Worm (Caenorhabditis elegans) whole organism, L4/young adult: Measurements from ENCODE around the gene W03D2.9.

Experiments
- W03F9.2 ChIP-seq: fragments of 150-350 bp; optimal IDR thresholded peaks from 2 replicates; lab custom pipeline; 2014; ENCODE audit warnings: missing biosample characterization, missing genetic modification characterization
- dao-5 ChIP-seq: sonication (generic microtip); optimal IDR thresholded peaks from 2 replicates; lab custom pipeline; 2016; ENCODE audit warnings: missing genotype, missing genetic modification characterization, moderate library complexity, missing compliant biosample characterization
- him-1 ChIP-seq: sonication (generic microtip); optimal IDR thresholded peaks from 2 replicates; lab custom pipeline; 2016; ENCODE audit warnings: missing genotype, missing genetic modification reagents, missing genetic modification characterization, missing compliant biosample characterization

W03D2.9 gene

ce11 chrIV:4085022-4085421, 10.5 kb upstream of the W03D2.9 start:
- TF ChIP-seq him-1 (tag; lab: Kevin White, UChicago) (no peak), dao-5 (tag; lab: Kevin White, UChicago) (no peak), W03F9.2 (tag; lab: Kevin White, UChicago) (peak; percentile 2)

DNA sequence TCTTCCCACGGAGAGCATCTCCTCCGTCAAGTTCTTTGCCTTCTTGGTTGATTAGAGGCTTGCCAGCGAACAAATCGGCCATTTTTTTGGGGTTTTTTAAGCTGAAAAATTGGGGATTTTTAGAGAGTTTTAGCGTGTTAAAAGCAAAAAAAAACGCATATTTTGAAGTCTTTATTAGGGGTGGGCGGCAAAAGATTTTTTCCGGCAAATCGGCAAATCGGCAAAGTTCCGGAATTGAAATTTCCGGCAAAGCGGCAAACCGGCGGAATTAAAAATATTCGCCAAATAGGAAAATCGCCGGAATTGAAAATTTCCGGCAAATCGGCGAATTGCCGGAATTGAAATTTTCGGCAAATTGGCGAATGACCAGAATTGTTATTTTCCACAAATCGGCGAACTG, 9.6 kb upstream of the W03D2.9 start, which contains the start of gene C35B1.5:
Gene C35B1.5 (minus strand): TSS at position 101 of the 400 bp plus-strand sequence.
- TF ChIP-seq dao-5 (tag; lab: Kevin White, UChicago) (no peak), W03F9.2 (tag; lab: Kevin White, UChicago) (no peak), him-1 (tag; lab: Kevin White, UChicago) (no peak)

- no peak for TF ChIP-seq dao-5 (tag; lab: Kevin White, UChicago)
- TF ChIP-seq him-1 (tag; lab: Kevin White, UChicago): no peak
- no peak for TF ChIP-seq W03F9.2 (tag; lab: Kevin White, UChicago)
These were observed 8.6 kb upstream of the W03D2.9 start for ce11 chrIV:4083094-4083493.

DNA sequence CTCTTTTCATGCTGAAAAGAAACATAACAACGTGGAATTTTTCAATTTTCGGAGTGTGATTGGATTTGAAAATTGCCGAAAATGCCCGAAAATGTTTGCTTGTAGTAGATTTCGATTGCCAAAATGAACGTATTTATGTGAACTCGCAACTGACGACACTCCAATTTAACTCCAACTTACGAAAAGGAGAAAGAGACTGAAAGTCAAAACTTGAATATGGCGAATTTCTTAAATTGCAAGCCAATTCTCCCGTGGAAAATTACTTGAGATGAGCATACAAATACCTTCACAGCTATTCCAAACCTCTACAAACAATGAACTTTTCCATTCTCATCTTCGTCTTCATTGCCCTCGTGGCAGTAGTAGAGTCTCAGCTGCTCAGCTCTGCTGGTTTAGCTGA, 8.1 kb upstream of the W03D2.9 start:
- no peak for TF ChIP-seq him-1 (tag; lab: Kevin White, UChicago)
- TF ChIP-seq W03F9.2 (tag; lab: Kevin White, UChicago): no peak
- TF ChIP-seq dao-5 (tag; lab: Kevin White, UChicago): no peak

- TF ChIP-seq him-1 (tag; lab: Kevin White, UChicago) (no peak), W03F9.2 (tag; lab: Kevin White, UChicago) (no peak), dao-5 (tag; lab: Kevin White, UChicago) (no peak)
These were observed 6.3 kb upstream of the W03D2.9 start, which contains the start of the genes C35B1.9 and C35B1.3 for ce11 chrIV:4080846-4081245. Gene C35B1.9, minus strand, starts transcription at chrIV:4080946. Gene C35B1.3, plus strand, starts transcription at chrIV:4081151.

ce11 chrIV:4079514-4079913, 5.0 kb upstream of the W03D2.9 start, which contains the start of gene C35B1.4:
Gene C35B1.4, plus strand, starts transcription at chrIV:4079814.
- TF ChIP-seq him-1 (tag; lab: Kevin White, UChicago): no peak

DNA sequence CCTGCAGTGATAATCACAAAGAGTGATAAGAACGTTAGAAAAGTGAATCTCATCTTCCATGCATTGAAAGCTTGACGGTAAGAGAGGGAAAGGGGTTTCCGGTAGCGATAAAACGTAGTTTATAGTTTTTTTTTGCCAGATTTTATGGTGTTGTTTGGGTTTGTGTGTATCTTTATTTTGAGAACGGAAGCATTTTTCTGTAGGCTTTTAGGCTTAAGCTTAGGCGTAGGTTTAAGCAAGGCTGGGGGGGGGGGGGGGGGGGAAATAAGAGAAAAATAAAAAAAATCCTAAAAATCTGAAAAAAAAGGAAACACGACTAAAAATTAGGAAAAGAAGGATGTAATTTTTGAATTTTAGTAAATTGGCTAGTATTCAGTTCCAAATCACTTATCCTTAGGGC, 4.4 kb upstream of the W03D2.9 start, which contains the start of gene C35B1.8:
Gene C35B1.8 (minus strand): TSS at position 101 of the 400 bp plus-strand sequence.
- TF ChIP-seq dao-5 (tag; lab: Kevin White, UChicago): no peak
- TF ChIP-seq him-1 (tag; lab: Kevin White, UChicago): no peak
- no peak for TF ChIP-seq W03F9.2 (tag; lab: Kevin White, UChicago)

ce11 chrIV:4076690-4077295, 2.3 kb upstream of the W03D2.9 start:
- no peak for TF ChIP-seq him-1 (tag; lab: Kevin White, UChicago)
- TF ChIP-seq W03F9.2 (tag; lab: Kevin White, UChicago): no peak
- no peak for TF ChIP-seq dao-5 (tag; lab: Kevin White, UChicago)

DNA sequence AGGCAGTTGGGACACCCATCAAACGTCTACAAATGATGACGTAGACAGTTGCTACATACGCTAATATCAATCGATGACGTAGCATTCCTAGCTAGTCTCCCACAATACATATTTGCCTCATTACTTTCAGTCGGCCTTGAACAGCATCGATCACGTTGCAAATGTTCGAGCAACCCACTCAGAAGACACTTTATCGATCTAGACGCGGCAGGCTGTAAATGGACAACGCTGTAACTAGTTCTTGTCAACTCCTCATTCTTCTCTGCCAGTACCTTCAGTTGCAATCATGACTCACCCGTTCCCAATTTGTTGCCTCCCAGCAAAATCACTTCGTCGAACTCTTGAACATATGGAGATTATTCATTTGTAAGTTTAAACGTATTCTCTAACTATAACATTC, 2.5 kb downstream of the W03D2.9 start, which contains the start of gene pqn-75:
Gene pqn-75 (plus strand): TSS at position 301 of the 400 bp plus-strand sequence.
- TF ChIP-seq W03F9.2 (tag; lab: Kevin White, UChicago) (no peak), dao-5 (tag; lab: Kevin White, UChicago) (no peak), him-1 (tag; lab: Kevin White, UChicago) (no peak)

ce11 chrIV:4070810-4071209, 3.7 kb downstream of the W03D2.9 start:
- no peak for TF ChIP-seq dao-5 (tag; lab: Kevin White, UChicago)
- TF ChIP-seq him-1 (tag; lab: Kevin White, UChicago): no peak
- TF ChIP-seq W03F9.2 (tag; lab: Kevin White, UChicago): no peak

- no peak for TF ChIP-seq dao-5 (tag; lab: Kevin White, UChicago)
- no peak for TF ChIP-seq W03F9.2 (tag; lab: Kevin White, UChicago)
- TF ChIP-seq him-1 (tag; lab: Kevin White, UChicago): no peak
These were observed 6.0 kb downstream of the W03D2.9 start, which contains the start of gene fbxb-55 for ce11 chrIV:4068480-4068879. Gene fbxb-55, plus strand, starts transcription at chrIV:4068780.

DNA sequence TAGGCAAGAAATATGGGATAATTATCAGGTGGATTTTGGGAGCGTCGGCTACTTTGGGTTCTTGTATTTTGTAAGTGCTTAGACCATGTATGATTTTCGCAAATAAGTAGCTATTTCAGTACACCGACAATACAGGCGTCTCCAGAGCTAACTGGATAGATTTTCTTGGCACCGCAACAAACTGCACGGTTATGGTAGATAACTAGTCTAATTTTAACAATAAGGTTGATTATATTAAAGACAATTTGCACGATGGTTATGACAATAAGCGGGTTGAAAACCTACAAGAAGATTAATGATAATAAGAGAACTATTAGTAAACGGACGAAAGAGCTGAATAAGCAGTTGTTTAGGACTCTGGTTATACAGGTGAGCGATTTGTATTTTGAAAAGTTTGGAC, 7.2 kb downstream of the W03D2.9 start:
- TF ChIP-seq him-1 (tag; lab: Kevin White, UChicago): no peak
- TF ChIP-seq dao-5 (tag; lab: Kevin White, UChicago): no peak
- no peak for TF ChIP-seq W03F9.2 (tag; lab: Kevin White, UChicago)

ce11 chrIV:4063573-4063972, 10.9 kb downstream of the W03D2.9 start, which contains the start of gene ilys-6:
Gene ilys-6, minus strand, starts transcription at chrIV:4063673.
- TF ChIP-seq him-1 (tag; lab: Kevin White, UChicago): no peak
- TF ChIP-seq W03F9.2 (tag; lab: Kevin White, UChicago): no peak
- no peak for TF ChIP-seq dao-5 (tag; lab: Kevin White, UChicago)

- TF ChIP-seq him-1 (tag; lab: Kevin White, UChicago) (no peak), dao-5 (tag; lab: Kevin White, UChicago) (no peak), W03F9.2 (tag; lab: Kevin White, UChicago) (no peak)
These were observed 19.2 kb downstream of the W03D2.9 start for ce11 chrIV:4055297-4055696.
